Fruit fly (Drosophila melanogaster): ENCODE results near the gene Ect3.
A peak's percentile ranks its signal among the peaks of the same experiment; 100 is the strongest.

The Ect3 gene

dm6 chr3R:12016828-12017280, 17.8 kb downstream of the Ect3 start, which contains the start of the genes DCAF12 and Spt3 (continued):
- TF ChIP-seq psq (GFP tag; optimal IDR thresholded peaks at IDR 0.05) (peak; percentile 1), Dbx (GFP tag; IDR thresholded peaks at IDR 0.05) (peak; percentile 49; the same call in 1 of the 3 replicates), vnd (GFP tag; IDR thresholded peaks at IDR 0.05; ENCODE audit: partially characterized antibody) (peak; percentile 96), nmo (GFP tag; optimal IDR thresholded peaks at IDR 0.05) (peak; percentile 81), NfI (GFP tag; optimal IDR thresholded peaks at IDR 0.05) (peak; percentile 63), CG10147 (GFP tag; optimal IDR thresholded peaks at IDR 0.05) (peak; percentile 64), CG9932 (GFP tag; IDR thresholded peaks at IDR 0.05) (peak; percentile 85), Lhr (GFP tag; optimal IDR thresholded peaks at IDR 0.05) (peak; percentile 3), ewg (GFP tag; optimal IDR thresholded peaks at IDR 0.05) (peak; percentile 35), Rfx (GFP tag; IDR thresholded peaks at IDR 0.05) (peak; percentile 77), lab (GFP tag; optimal IDR thresholded peaks at IDR 0.05) (peak; percentile 63), gcm (GFP tag; optimal IDR thresholded peaks at IDR 0.05) (peak; percentile 51), Scr (GFP tag; IDR thresholded peaks at IDR 0.05; ENCODE audit: partially characterized antibody) (peak; percentile 98), CG14860 (GFP tag; IDR thresholded peaks at IDR 0.05; ENCODE audit: partially characterized antibody) (peak; percentile 95), CG11504 (tag; optimal IDR thresholded peaks at IDR 0.05) (peak; percentile 71), D19B (GFP tag; optimal IDR thresholded peaks at IDR 0.05) (peak; percentile 10), YL-1 (GFP tag; optimal IDR thresholded peaks at IDR 0.05) (peak; percentile 5), NK7.1 (GFP tag; optimal IDR thresholded peaks at IDR 0.05) (peak; percentile 30), cwo (GFP tag; optimal IDR thresholded peaks at IDR 0.05) (no peak), Abd-B (GFP tag; optimal IDR thresholded peaks at IDR 0.05) (peak; percentile 87), CG15479 (GFP tag; optimal IDR thresholded peaks at IDR 0.05) (no peak), cg (GFP tag; optimal IDR thresholded peaks at IDR 0.05) (no peak), Trl (optimal IDR thresholded peaks at IDR 0.05) (no peak), Trl (GFP tag; optimal IDR thresholded peaks at IDR 0.05) (no peak), CG6854 (GFP tag; optimal IDR thresholded peaks at IDR 0.05) (peak; percentile 20), Sry-β (GFP tag; optimal IDR thresholded peaks at IDR 0.05) (peak; percentile 76), Kr (GFP tag; optimal IDR thresholded peaks at IDR 0.05) (peak; percentile 91), CG4730 (GFP tag; IDR thresholded peaks at IDR 0.05) (peak; percentile 32; the same call in 1 of the 2 replicates), CG2120 (GFP tag; optimal IDR thresholded peaks at IDR 0.05) (peak; percentile 32), CG12299 (tag; optimal IDR thresholded peaks at IDR 0.05) (peak; percentile 1), dpn (GFP tag; optimal IDR thresholded peaks at IDR 0.05) (peak in 1 of 2 experiments; percentile 45), Hr3 (GFP tag; optimal IDR thresholded peaks at IDR 0.05) (peak; percentile 75), CG5953 (GFP tag; IDR thresholded peaks at IDR 0.05) (no peak), Bdp1 (GFP tag; optimal IDR thresholded peaks at IDR 0.05) (no peak), insv (GFP tag; optimal IDR thresholded peaks at IDR 0.05) (peak in 1 of 2 experiments; percentile 23)

- TF ChIP-seq CG13123 (GFP tag; optimal IDR thresholded peaks at IDR 0.05) (no peak), odd (GFP tag; optimal IDR thresholded peaks at IDR 0.05) (no peak), Bgb (GFP tag; IDR thresholded peaks at IDR 0.05; ENCODE audit: partially characterized antibody) (no peak), CG11085 (GFP tag; IDR thresholded peaks at IDR 0.05) (no peak), pfk (GFP tag; optimal IDR thresholded peaks at IDR 0.05) (peak; percentile 90), ewg (GFP tag; optimal IDR thresholded peaks at IDR 0.05) (peak; percentile 58), scrt (GFP tag; optimal IDR thresholded peaks at IDR 0.05) (peak; percentile 97), stwl (tag; optimal IDR thresholded peaks at IDR 0.05) (peak; percentile 16), prd (optimal IDR thresholded peaks at IDR 0.05) (no peak), prd (GFP tag; IDR thresholded peaks at IDR 0.05) (no peak), CG3847 (GFP tag; IDR thresholded peaks at IDR 0.05) (no peak)
Observed at dm6 chr3R:12020987-12021386, 21.9 kb downstream of the Ect3 start.

All from whole organism, embryonic.